Worm (Caenorhabditis elegans) whole organism, L1 larva: Measurements from ENCODE around the gene C55A6.10.

ENCODE experiments used
- C16A3.4 ChIP-seq: fragments of 150-350 bp; optimal IDR thresholded peaks from 2 replicates; lab custom pipeline; 2014; ENCODE audit warnings: missing biosample characterization, missing genetic modification characterization
- F16B12.6 ChIP-seq: fragments of 150-350 bp; optimal IDR thresholded peaks from 2 replicates; lab custom pipeline; 2014; ENCODE audit warnings: missing biosample characterization, missing genetic modification characterization
- blmp-1 ChIP-seq: fragments of 150-350 bp; optimal IDR thresholded peaks from 2 replicates; lab custom pipeline; 2014; ENCODE audit warnings: missing biosample characterization, missing genetic modification characterization
- ceh-8 ChIP-seq: fragments of 200-800 bp; sonication (Bioruptor generic); optimal IDR thresholded peaks from 2 replicates; lab custom pipeline; 2018; ENCODE audit warnings: mild to moderate bottlenecking, missing genetic modification characterization, moderate library complexity, missing compliant biosample characterization
- ceh-82 ChIP-seq, 3 experiments: fragments of 150-350 bp in 1 of 3; sonication (generic microtip) in 2 of 3; optimal IDR thresholded peaks; 2 replicates each; lab custom pipeline; 2014 to 2017; ENCODE audit warnings: missing biosample characterization in 3 of 3, missing genetic modification characterization in 3 of 3
- ceh-88 ChIP-seq: fragments of 200-800 bp; sonication (Bioruptor generic); IDR thresholded peaks from 2 replicates; pipeline ENCODE4 v1.3.6; 2022; ENCODE audit warnings: missing genetic modification characterization, missing compliant biosample characterization
- dpl-1 ChIP-seq, 3 experiments: fragments of 150-350 bp in 2 of 3; sonication (generic microtip) in 1 of 3; optimal IDR thresholded peaks; 2 replicates each; lab custom pipeline; 2014 to 2017; ENCODE audit warnings: missing biosample characterization in 3 of 3, missing genetic modification characterization in 3 of 3, missing genetic modification reagents in 3 of 3
- dsc-1 ChIP-seq: sonication (generic microtip); optimal IDR thresholded peaks from 2 replicates; lab custom pipeline; 2016; ENCODE audit warnings: mild to moderate bottlenecking, missing genetic modification characterization, missing compliant biosample characterization
- efl-1 ChIP-seq, 4 experiments: fragments of 150-350 bp; optimal IDR thresholded peaks in 3 of 4; peaks in 1 of 4; 1 replicate in 1 of 4; 2 replicates in 3 of 4; lab custom pipeline; 2014; ENCODE audit warnings: missing biosample characterization in 2 of 4, missing genetic modification characterization in 2 of 4, missing genetic modification reagents in 2 of 4
- egl-13 ChIP-seq: sonication (generic microtip); optimal IDR thresholded peaks from 2 replicates; lab custom pipeline; 2016; ENCODE audit warnings: missing genotype, missing genetic modification reagents, missing genetic modification characterization, missing compliant biosample characterization
- elt-2 ChIP-seq: sonication (generic microtip); optimal IDR thresholded peaks from 2 replicates; lab custom pipeline; 2016; ENCODE audit warnings: missing genetic modification characterization, mild to moderate bottlenecking, inconsistent platforms, missing compliant biosample characterization, missing genetic modification reagents
- fkh-10 ChIP-seq: sonication (generic microtip); optimal IDR thresholded peaks from 2 replicates; lab custom pipeline; 2017; ENCODE audit warnings: missing biosample characterization, missing genetic modification reagents, missing genetic modification characterization
- fkh-8 ChIP-seq: sonication (generic microtip); optimal IDR thresholded peaks from 2 replicates; lab custom pipeline; 2016; ENCODE audit warnings: mild to moderate bottlenecking, missing genetic modification characterization, missing compliant biosample characterization
- grh-1 ChIP-seq: fragments of 200-800 bp; sonication (Bioruptor generic); IDR thresholded peaks from 2 replicates; pipeline ENCODE4 v1.3.6; 2022; ENCODE audit warnings: missing genetic modification reagents, missing genetic modification characterization, missing compliant biosample characterization
- isw-1 ChIP-seq: fragments of 200-800 bp; sonication (Bioruptor generic); IDR thresholded peaks from 2 replicates; pipeline ENCODE4 v1.3.6; 2022; ENCODE audit warnings: missing genetic modification characterization, missing compliant biosample characterization
- jun-1 ChIP-seq: fragments of 150-350 bp; optimal IDR thresholded peaks from 2 replicates; lab custom pipeline; 2014; ENCODE audit warnings: missing biosample characterization, missing genetic modification reagents, missing genetic modification characterization
- lin-14 ChIP-seq: fragments of 200-800 bp; sonication (Bioruptor generic); optimal IDR thresholded peaks from 2 replicates; lab custom pipeline; 2018; ENCODE audit warnings: mild to moderate bottlenecking, missing genetic modification characterization, moderate library complexity, missing compliant biosample characterization
- lin-35 ChIP-seq, 2 experiments: fragments of 150-350 bp; optimal IDR thresholded peaks; 2 replicates each; lab custom pipeline; 2014; ENCODE audit warnings: missing biosample characterization in 2 of 2, missing genetic modification characterization in 2 of 2, missing genetic modification reagents in 2 of 2
- lir-3 ChIP-seq: sonication (generic microtip); optimal IDR thresholded peaks from 2 replicates; lab custom pipeline; 2016; ENCODE audit warnings: mild to moderate bottlenecking, missing genetic modification characterization, moderate library complexity, missing compliant biosample characterization; ENCODE audit not compliant: poor library complexity
- lsy-2 ChIP-seq, 2 experiments: fragments of 150-350 bp; optimal IDR thresholded peaks; 2 replicates each; lab custom pipeline; 2014; ENCODE audit warnings: missing biosample characterization in 2 of 2, missing genetic modification characterization in 2 of 2
- mep-1 ChIP-seq: fragments of 150-350 bp; optimal IDR thresholded peaks from 2 replicates; lab custom pipeline; 2014; ENCODE audit warnings: missing biosample characterization, missing genetic modification characterization
- nhr-19 ChIP-seq: fragments of 200-800 bp; sonication (Bioruptor generic); conservative IDR thresholded peaks from 2 replicates; pipeline ENCODE4 v1.3.6; 2022; ENCODE audit warnings: missing genetic modification characterization, missing compliant biosample characterization
- nhr-20 ChIP-seq: sonication (generic microtip); optimal IDR thresholded peaks from 2 replicates; lab custom pipeline; 2016; ENCODE audit warnings: mild to moderate bottlenecking, missing genetic modification characterization, missing compliant biosample characterization
- nhr-47 ChIP-seq: sonication (generic microtip); optimal IDR thresholded peaks from 2 replicates; lab custom pipeline; 2016; ENCODE audit warnings: mild to moderate bottlenecking, missing genetic modification characterization, moderate library complexity, missing compliant biosample characterization
- nhr-71 ChIP-seq: sonication (generic microtip); optimal IDR thresholded peaks from 2 replicates; lab custom pipeline; 2016; ENCODE audit warnings: mild to moderate bottlenecking, missing genetic modification characterization, moderate library complexity, missing compliant biosample characterization
- nhr-77 ChIP-seq: fragments of 150-350 bp; optimal IDR thresholded peaks from 2 replicates; lab custom pipeline; 2014; ENCODE audit warnings: missing biosample characterization, missing genetic modification characterization
- nhr-85 ChIP-seq: sonication (generic microtip); peaks from one replicate; lab custom pipeline; 2016; ENCODE audit warnings: missing genetic modification characterization, inconsistent platforms, missing compliant biosample characterization
- nhr-90 ChIP-seq: sonication (generic microtip); optimal IDR thresholded peaks from 2 replicates; lab custom pipeline; 2016; ENCODE audit warnings: mild to moderate bottlenecking, missing genetic modification characterization, missing compliant biosample characterization; ENCODE audit not compliant: poor library complexity
- pax-3 ChIP-seq: fragments of 200-800 bp; sonication (Bioruptor generic); optimal IDR thresholded peaks from 2 replicates; lab custom pipeline; 2018; ENCODE audit warnings: mild to moderate bottlenecking, missing genetic modification characterization, moderate library complexity, missing compliant biosample characterization
- rnt-1 ChIP-seq: sonication (generic microtip); optimal IDR thresholded peaks from 2 replicates; lab custom pipeline; 2016; ENCODE audit warnings: mild to moderate bottlenecking, missing genetic modification characterization, moderate library complexity, missing compliant biosample characterization
- skn-1 ChIP-seq: fragments of 150-350 bp; optimal IDR thresholded peaks from 2 replicates; lab custom pipeline; 2014; ENCODE audit warnings: missing biosample characterization, missing genetic modification characterization
- snpc-4 ChIP-seq: fragments of 150-350 bp; optimal IDR thresholded peaks from 2 replicates; lab custom pipeline; 2014; ENCODE audit warnings: missing biosample characterization, missing genetic modification characterization
- snu-23 ChIP-seq: sonication (generic microtip); optimal IDR thresholded peaks from 2 replicates; lab custom pipeline; 2016; ENCODE audit warnings: missing genetic modification characterization, missing compliant biosample characterization
- sox-4 ChIP-seq: sonication (generic microtip); optimal IDR thresholded peaks from 2 replicates; lab custom pipeline; 2016; ENCODE audit warnings: missing genetic modification characterization, missing compliant biosample characterization
- swsn-7 ChIP-seq: sonication (generic microtip); optimal IDR thresholded peaks from 2 replicates; lab custom pipeline; 2016; ENCODE audit warnings: missing genetic modification characterization, missing compliant biosample characterization
- tbx-2 ChIP-seq: sonication (generic microtip); optimal IDR thresholded peaks from 2 replicates; lab custom pipeline; 2016; ENCODE audit warnings: missing genetic modification characterization, missing compliant biosample characterization
- unc-130 ChIP-seq: fragments of 150-350 bp; optimal IDR thresholded peaks from 2 replicates; lab custom pipeline; 2017; ENCODE audit warnings: missing biosample characterization, missing genetic modification characterization, inconsistent platforms
- unc-86 ChIP-seq: sonication (generic microtip); optimal IDR thresholded peaks from 2 replicates; lab custom pipeline; 2016; ENCODE audit warnings: missing genetic modification characterization, missing compliant biosample characterization
- xbp-1 ChIP-seq: sonication (generic microtip); optimal IDR thresholded peaks from 2 replicates; lab custom pipeline; 2016; ENCODE audit warnings: missing genetic modification characterization, missing compliant biosample characterization
- ztf-11 ChIP-seq, 2 experiments: sonication (generic microtip); optimal IDR thresholded peaks; 2 replicates each; lab custom pipeline; 2016 to 2017; ENCODE audit warnings: missing genetic modification characterization in 2 of 2, missing biosample characterization in 1 of 2, missing compliant biosample characterization in 1 of 2

The C55A6.10 gene

ce11 chrV:11504853-11505397 is at the start of gene C55A6.10, which contains the start of gene C55A6.1:
Gene C55A6.10 (plus strand): TSS chrV:11505347.
Gene C55A6.1 (minus strand): TSS chrV:11504968.
- TF ChIP-seq nhr-20 (tag; lab: Kevin White, UChicago), result peak; percentile 82
- peak; percentile 84 for TF ChIP-seq nhr-85 (tag; lab: Kevin White, UChicago)
- TF ChIP-seq lsy-2 (tag; optimal IDR thresholded peaks at IDR 0.05; lab: Kevin White, UChicago), result peak; percentile 56 to 73
- peak; percentile 17 for TF ChIP-seq snpc-4
- TF ChIP-seq fkh-10 (GFP tag; lab: Kevin White, UChicago), result peak; percentile 60
- TF ChIP-seq F16B12.6 (tag; lab: Kevin White, UChicago), result peak; percentile 93
- peak; percentile 35 to 67 (median 50) for TF ChIP-seq dpl-1 (GFP tag; optimal IDR thresholded peaks at IDR 0.05; lab: Kevin White, UChicago)
- TF ChIP-seq pax-3 (tag; lab: Kevin White, UChicago), result peak; percentile 20
- peak; percentile 54; the same call in 1 of the 2 replicates for TF ChIP-seq ceh-88 (GFP tag; lab: Robert Waterston, UW)
- TF ChIP-seq ztf-11 (tag; optimal IDR thresholded peaks at IDR 0.05; lab: Kevin White, UChicago), result peak in 1 of 2 experiments; percentile 68
- peak; percentile 18 for TF ChIP-seq unc-130 (tag; lab: Kevin White, UChicago)
- TF ChIP-seq C16A3.4 (tag; lab: Kevin White, UChicago), result peak; percentile 62
- peak; percentile 52 for TF ChIP-seq blmp-1 (tag; lab: Kevin White, UChicago)
- peak; percentile 59 for TF ChIP-seq fkh-8 (tag; lab: Kevin White, UChicago)
- peak; percentile 59 for TF ChIP-seq rnt-1 (tag; lab: Kevin White, UChicago)
- TF ChIP-seq lin-35 (GFP tag; optimal IDR thresholded peaks at IDR 0.05; lab: Kevin White, UChicago), result peak; percentile 55 to 62
- peak; percentile 76 for TF ChIP-seq lin-14 (GFP tag; lab: Kevin White, UChicago)
- TF ChIP-seq jun-1, result peak; percentile 30
- TF ChIP-seq ceh-82 (tag; optimal IDR thresholded peaks at IDR 0.05; lab: Kevin White, UChicago), result peak in 2 of 3 experiments; percentile 9 to 41
- TF ChIP-seq elt-2, result peak; percentile 14
- TF ChIP-seq skn-1 (tag; lab: Kevin White, UChicago), result peak; percentile 38
- peak; percentile 17 for TF ChIP-seq sox-4
- TF ChIP-seq tbx-2 (tag; lab: Kevin White, UChicago), result peak; percentile 71
- peak; percentile 76 for TF ChIP-seq unc-86
- peak; percentile 65 for TF ChIP-seq xbp-1 (tag; lab: Kevin White, UChicago)
- peak; percentile 74 for TF ChIP-seq mep-1 (tag; lab: Kevin White, UChicago)
- peak; percentile 30 for TF ChIP-seq dsc-1 (tag; lab: Kevin White, UChicago)
- TF ChIP-seq egl-13 (tag; lab: Kevin White, UChicago), result peak; percentile 52
- peak; percentile 37 for TF ChIP-seq nhr-77 (tag; lab: Kevin White, UChicago)
- TF ChIP-seq nhr-71 (tag; lab: Kevin White, UChicago), result peak; percentile 86
- TF ChIP-seq efl-1 (optimal IDR thresholded peaks at IDR 0.05; lab: Kevin White, UChicago), result peak; percentile 60 to 69
- TF ChIP-seq efl-1 (GFP tag; optimal IDR thresholded peaks at IDR 0.05 in 1 of 2; lab: Kevin White, UChicago), result peak; percentile 61 to 94
- TF ChIP-seq nhr-19 (GFP tag; lab: Robert Waterston, UW), result peak; percentile 68
- peak; percentile 44 for TF ChIP-seq ceh-8 (GFP tag; lab: Kevin White, UChicago)
- TF ChIP-seq isw-1 (GFP tag; lab: Robert Waterston, UW), result peak; percentile 59
- TF ChIP-seq grh-1 (GFP tag; lab: Robert Waterston, UW), result peak; percentile 64
- peak; percentile 66 for TF ChIP-seq lir-3 (tag; lab: Kevin White, UChicago)
- peak; percentile 79 for TF ChIP-seq nhr-90 (tag; lab: Kevin White, UChicago)
- peak; percentile 85 for TF ChIP-seq nhr-47 (tag; lab: Kevin White, UChicago)
- TF ChIP-seq snu-23 (GFP tag; lab: Kevin White, UChicago), result peak; percentile 84
- peak; percentile 79 for TF ChIP-seq swsn-7 (tag; lab: Kevin White, UChicago)
